Worm (Caenorhabditis elegans) whole organism, young adult: ENCODE results near the gene cul-2.
A peak's percentile ranks its signal among the peaks of the same experiment; 100 is the strongest.

Source experiments
- B0035.1 ChIP-seq: sonication (generic microtip); optimal IDR thresholded peaks from 2 replicates; lab custom pipeline; 2016; ENCODE audit warnings: missing genetic modification characterization, mild to moderate bottlenecking, missing compliant biosample characterization, missing genotype, missing genetic modification reagents
- B0261.1 ChIP-seq: sonication (generic microtip); optimal IDR thresholded peaks from 2 replicates; lab custom pipeline; 2016; ENCODE audit warnings: mild to moderate bottlenecking, missing genetic modification characterization, moderate library complexity, missing compliant biosample characterization
- B0336.3 ChIP-seq: fragments of 200-800 bp; sonication (Bioruptor generic); IDR thresholded peaks from 2 replicates; pipeline ENCODE4 v1.3.6; 2022; ENCODE audit warnings: missing genetic modification characterization, missing compliant biosample characterization
- D2030.7 ChIP-seq: fragments of 200-800 bp; sonication (Bioruptor generic); IDR thresholded peaks from 2 replicates; pipeline ENCODE4 v1.3.6; 2022; ENCODE audit warnings: missing genetic modification reagents, missing genetic modification characterization, missing compliant biosample characterization
- F55B11.4 ChIP-seq: sonication (generic microtip); optimal IDR thresholded peaks from 2 replicates; lab custom pipeline; 2016; ENCODE audit warnings: missing compliant biosample characterization, missing genetic modification characterization, borderline replicate concordance; ENCODE audit not compliant: insufficient read depth
- F57C9.4 ChIP-seq: sonication (generic microtip); optimal IDR thresholded peaks from 2 replicates; lab custom pipeline; 2017; ENCODE audit warnings: mild to moderate bottlenecking, missing genetic modification characterization, missing compliant biosample characterization
- K12H6.12 ChIP-seq: fragments of 200-800 bp; sonication (Bioruptor generic); optimal IDR thresholded peaks from 2 replicates; lab custom pipeline; 2018; ENCODE audit warnings: mild to moderate bottlenecking, missing genetic modification characterization, missing compliant biosample characterization
- Y53G8AR.9 ChIP-seq: fragments of 200-800 bp; sonication (Bioruptor generic); conservative IDR thresholded peaks from 2 replicates; pipeline ENCODE4 v1.3.6; 2022; ENCODE audit warnings: missing genetic modification reagents, missing genetic modification characterization, missing compliant biosample characterization
- Y95B8A.8 ChIP-seq: fragments of 200-800 bp; sonication (Bioruptor generic); IDR thresholded peaks from 2 replicates; pipeline ENCODE4 v1.3.6; 2022; ENCODE audit warnings: missing genetic modification reagents, missing genetic modification characterization, missing compliant biosample characterization
- ZK185.1 ChIP-seq: sonication (generic microtip); optimal IDR thresholded peaks from 2 replicates; lab custom pipeline; 2016; ENCODE audit warnings: mild to moderate bottlenecking, missing genetic modification characterization, missing compliant biosample characterization; ENCODE audit not compliant: poor library complexity, severe bottlenecking
- ama-1 ChIP-seq, 3 experiments: fragments of 150-350 bp in 1 of 3; sonication (generic microtip) in 2 of 3; optimal IDR thresholded peaks; 2 replicates each; lab custom pipeline; 2014 to 2018; ENCODE audit warnings: missing biosample characterization in 2 of 3, missing genetic modification characterization in 2 of 3, missing genetic modification reagents in 2 of 3
- attf-3 ChIP-seq: fragments of 200-800 bp; sonication (Bioruptor generic); conservative IDR thresholded peaks from 2 replicates; pipeline ENCODE4 v1.3.6; 2022; ENCODE audit warnings: missing genetic modification reagents, missing genetic modification characterization, missing compliant biosample characterization
- bed-2 ChIP-seq: fragments of 200-800 bp; sonication (Bioruptor generic); IDR thresholded peaks from 2 replicates; pipeline ENCODE4 v1.3.6; 2022; ENCODE audit warnings: missing genetic modification reagents, missing genetic modification characterization, missing compliant biosample characterization
- cebp-2 ChIP-seq: fragments of 200-800 bp; sonication (Bioruptor generic); IDR thresholded peaks from 2 replicates; pipeline ENCODE4 v1.3.6; 2022; ENCODE audit warnings: missing genetic modification characterization, missing compliant biosample characterization
- ceh-79 ChIP-seq: sonication (generic microtip); optimal IDR thresholded peaks from 2 replicates; lab custom pipeline; 2017; ENCODE audit warnings: mild to moderate bottlenecking, missing genetic modification characterization, missing compliant biosample characterization
- ceh-91 ChIP-seq: fragments of 200-800 bp; sonication (Bioruptor generic); IDR thresholded peaks from 2 replicates; pipeline ENCODE4 v1.3.6; 2022; ENCODE audit warnings: missing genetic modification reagents, missing genetic modification characterization, missing compliant biosample characterization
- dox-1 ChIP-seq: fragments of 200-800 bp; sonication (Bioruptor generic); IDR thresholded peaks from 2 replicates; pipeline ENCODE4 v1.3.6; 2022; ENCODE audit warnings: missing genetic modification reagents, missing genetic modification characterization, missing compliant biosample characterization
- ekl-4 ChIP-seq: fragments of 200-800 bp; sonication (Bioruptor generic); IDR thresholded peaks from 2 replicates; pipeline ENCODE4 v1.3.6; 2022; ENCODE audit warnings: missing genetic modification reagents, missing genetic modification characterization, missing compliant biosample characterization
- fkh-3 ChIP-seq: sonication (generic microtip); optimal IDR thresholded peaks from 2 replicates; lab custom pipeline; 2016; ENCODE audit warnings: mild to moderate bottlenecking, missing genetic modification characterization, missing compliant biosample characterization
- him-1 ChIP-seq: sonication (generic microtip); optimal IDR thresholded peaks from 2 replicates; lab custom pipeline; 2016; ENCODE audit warnings: missing genotype, missing genetic modification reagents, missing genetic modification characterization, missing compliant biosample characterization
- hlh-26 ChIP-seq: fragments of 200-800 bp; sonication (Bioruptor generic); conservative IDR thresholded peaks from 2 replicates; pipeline ENCODE4 v1.3.6; 2022; ENCODE audit warnings: missing genetic modification reagents, missing genetic modification characterization, missing compliant biosample characterization
- let-526 ChIP-seq: fragments of 200-800 bp; sonication (Bioruptor generic); IDR thresholded peaks from 2 replicates; pipeline ENCODE4 v1.3.6; 2022; ENCODE audit warnings: missing genetic modification reagents, missing genetic modification characterization, missing compliant biosample characterization
- lin-26 ChIP-seq: fragments of 200-800 bp; sonication (Bioruptor generic); IDR thresholded peaks from 2 replicates; pipeline ENCODE4 v1.3.6; 2022; ENCODE audit warnings: missing genetic modification reagents, missing genetic modification characterization, missing compliant biosample characterization
- lsy-27 ChIP-seq: sonication (generic microtip); optimal IDR thresholded peaks from 2 replicates; lab custom pipeline; 2017; ENCODE audit warnings: missing genetic modification characterization, mild to moderate bottlenecking, missing compliant biosample characterization, antibody characterized with exemption, missing genotype, borderline replicate concordance; ENCODE audit not compliant: insufficient read depth
- madf-10 ChIP-seq: sonication (generic microtip); optimal IDR thresholded peaks from 2 replicates; lab custom pipeline; 2016; ENCODE audit warnings: mild to moderate bottlenecking, missing genetic modification characterization, missing compliant biosample characterization
- madf-3 ChIP-seq: fragments of 200-800 bp; sonication (Bioruptor generic); IDR thresholded peaks from 2 replicates; pipeline ENCODE4 v1.3.6; 2022; ENCODE audit warnings: missing genetic modification reagents, missing genetic modification characterization, missing compliant biosample characterization
- madf-6 ChIP-seq: fragments of 200-800 bp; sonication (Bioruptor generic); IDR thresholded peaks from 2 replicates; pipeline ENCODE4 v1.3.6; 2022; ENCODE audit warnings: missing genetic modification reagents, missing genetic modification characterization, missing compliant biosample characterization
- mes-4 ChIP-seq: sonication (generic microtip); optimal IDR thresholded peaks from 2 replicates; lab custom pipeline; 2016; ENCODE audit warnings: missing genotype, missing genetic modification characterization, missing compliant biosample characterization
- nfya-1 ChIP-seq: sonication (generic microtip); optimal IDR thresholded peaks from 2 replicates; lab custom pipeline; 2017; ENCODE audit warnings: antibody characterized with exemption, missing compliant biosample characterization, missing genetic modification characterization, borderline replicate concordance; ENCODE audit not compliant: insufficient read depth
- nfya-2 ChIP-seq: fragments of 200-800 bp; sonication (Bioruptor generic); IDR thresholded peaks from 2 replicates; pipeline ENCODE4 v1.3.6; 2022; ENCODE audit warnings: missing genetic modification reagents, missing genetic modification characterization, missing compliant biosample characterization
- nhr-179 ChIP-seq: sonication (generic microtip); optimal IDR thresholded peaks from 2 replicates; lab custom pipeline; 2016; ENCODE audit warnings: mild to moderate bottlenecking, missing genetic modification characterization, missing compliant biosample characterization
- nhr-27 ChIP-seq: fragments of 200-800 bp; sonication (Bioruptor generic); optimal IDR thresholded peaks from 2 replicates; lab custom pipeline; 2018; ENCODE audit warnings: mild to moderate bottlenecking, missing genetic modification characterization, moderate library complexity, missing compliant biosample characterization
- pbrm-1 ChIP-seq: fragments of 200-800 bp; sonication (Bioruptor generic); IDR thresholded peaks from 2 replicates; pipeline ENCODE4 v1.3.6; 2022; ENCODE audit warnings: missing genetic modification reagents, missing genetic modification characterization, missing compliant biosample characterization
- rcor-1 ChIP-seq: fragments of 200-800 bp; sonication (Bioruptor generic); IDR thresholded peaks from 2 replicates; pipeline ENCODE4 v1.3.6; 2022; ENCODE audit warnings: missing genetic modification reagents, missing genetic modification characterization, missing compliant biosample characterization
- repo-1 ChIP-seq: sonication (generic microtip); optimal IDR thresholded peaks from 2 replicates; lab custom pipeline; 2017; ENCODE audit warnings: mild to moderate bottlenecking, missing genetic modification characterization, missing compliant biosample characterization
- rpc-1 ChIP-seq, 2 experiments: fragments of 150-350 bp in 1 of 2; sonication (generic microtip) in 1 of 2; optimal IDR thresholded peaks; 2 replicates each; lab custom pipeline; 2014 to 2018; ENCODE audit warnings: missing biosample characterization in 1 of 2, missing genetic modification characterization in 1 of 2, missing genetic modification reagents in 1 of 2, missing genotype in 1 of 2
- somi-1 ChIP-seq: fragments of 200-800 bp; sonication (Bioruptor generic); optimal IDR thresholded peaks from 2 replicates; lab custom pipeline; 2018; ENCODE audit warnings: mild to moderate bottlenecking, missing genetic modification characterization, missing compliant biosample characterization
- tbp1 ChIP-seq: fragments of 200-800 bp; sonication (Bioruptor generic); optimal IDR thresholded peaks from 2 replicates; lab custom pipeline; 2018; ENCODE audit warnings: mild to moderate bottlenecking, missing genetic modification characterization, missing compliant biosample characterization
- tlf-1 ChIP-seq: fragments of 200-800 bp; sonication (Bioruptor generic); optimal IDR thresholded peaks from 2 replicates; lab custom pipeline; 2018; ENCODE audit warnings: mild to moderate bottlenecking, missing genetic modification characterization, missing compliant biosample characterization
- zfh-2 ChIP-seq: fragments of 200-800 bp; sonication (Bioruptor generic); conservative IDR thresholded peaks from 2 replicates; pipeline ENCODE4 v1.3.6; 2022; ENCODE audit warnings: missing genetic modification reagents, missing genetic modification characterization, missing compliant biosample characterization
- ztf-6 ChIP-seq: fragments of 200-800 bp; sonication (Bioruptor generic); IDR thresholded peaks from 2 replicates; pipeline ENCODE4 v1.3.6; 2022; ENCODE audit warnings: missing genetic modification reagents, missing genetic modification characterization, missing compliant biosample characterization

cul-2 gene

ce11 chrIII:13714950-13715349 lies 27.9 kb downstream of the cul-2 start (continued):
- no peak for TF ChIP-seq ZK185.1 (tag; lab: Kevin White, UChicago)
- no peak for TF ChIP-seq hlh-26 (GFP tag; lab: Robert Waterston, UW)
- no peak for TF ChIP-seq B0336.3 (GFP tag; lab: Robert Waterston, UW)
- TF ChIP-seq somi-1: no peak
- no peak for TF ChIP-seq B0261.1 (tag; lab: Kevin White, UChicago)
- no peak for TF ChIP-seq madf-10
- TF ChIP-seq rcor-1 (GFP tag; lab: Robert Waterston, UW): no peak
- TF ChIP-seq Y95B8A.8: no peak
- TF ChIP-seq lsy-27 (tag; lab: Kevin White, UChicago): no peak
- peak; percentile 38; the same call in 1 of the 2 replicates for TF ChIP-seq ceh-91 (GFP tag; lab: Robert Waterston, UW)
- TF ChIP-seq nfya-1 (tag; lab: Kevin White, UChicago): no peak
- no peak for TF ChIP-seq nhr-179
- no peak for TF ChIP-seq B0035.1 (tag; lab: Kevin White, UChicago)
- no peak for TF ChIP-seq nhr-27
- TF ChIP-seq ztf-6 (GFP tag; lab: Robert Waterston, UW): no peak
- TF ChIP-seq zfh-2: no peak
- no peak for TF ChIP-seq let-526
- TF ChIP-seq attf-3 (GFP tag; lab: Robert Waterston, UW): no peak
- no peak for TF ChIP-seq mes-4 (tag; lab: Kevin White, UChicago)
- TF ChIP-seq bed-2 (GFP tag; lab: Robert Waterston, UW): no peak
- TF ChIP-seq tbp1 (GFP tag; lab: Kevin White, UChicago): no peak
- TF ChIP-seq D2030.7 (GFP tag; lab: Robert Waterston, UW): peak; percentile 73
- TF ChIP-seq cebp-2: no peak
- TF ChIP-seq rpc-1 (optimal IDR thresholded peaks at IDR 0.05; lab: Kevin White, UChicago): no peak
- no peak for TF ChIP-seq rpc-1 (tag; optimal IDR thresholded peaks at IDR 0.05; lab: Kevin White, UChicago)
- TF ChIP-seq ekl-4 (GFP tag; lab: Robert Waterston, UW): no peak
- no peak for TF ChIP-seq repo-1 (tag; lab: Kevin White, UChicago)
- TF ChIP-seq pbrm-1 (GFP tag; lab: Robert Waterston, UW): no peak
- no peak for TF ChIP-seq lin-26 (GFP tag; lab: Robert Waterston, UW)
- no peak for TF ChIP-seq nfya-2 (GFP tag; lab: Robert Waterston, UW)
- no peak for TF ChIP-seq F55B11.4
- TF ChIP-seq K12H6.12 (tag; lab: Kevin White, UChicago): no peak
- TF ChIP-seq fkh-3 (tag; lab: Kevin White, UChicago): no peak
- no peak for TF ChIP-seq ceh-79 (tag; lab: Kevin White, UChicago)
- no peak for TF ChIP-seq ama-1 (optimal IDR thresholded peaks at IDR 0.05; lab: Kevin White, UChicago)
- TF ChIP-seq ama-1 (GFP tag; optimal IDR thresholded peaks at IDR 0.05; lab: Kevin White, UChicago): no peak
- no peak for TF ChIP-seq F57C9.4 (tag; lab: Kevin White, UChicago)
- TF ChIP-seq madf-3 (GFP tag; lab: Robert Waterston, UW): no peak
- TF ChIP-seq tlf-1 (GFP tag; lab: Kevin White, UChicago): no peak
- no peak for TF ChIP-seq him-1
- peak; percentile 64 for TF ChIP-seq madf-6 (GFP tag; lab: Robert Waterston, UW)
- no peak for TF ChIP-seq Y53G8AR.9 (GFP tag; lab: Robert Waterston, UW)
- peak; percentile 21; the same call in 1 of the 2 replicates for TF ChIP-seq dox-1 (GFP tag; lab: Robert Waterston, UW)
